Fruit fly (Drosophila melanogaster) whole organism, wandering third instar larva: ENCODE data around the gene CG17258.
A peak's percentile ranks its signal among the peaks of the same experiment; 100 is the strongest.

Experiments used
- Abd-B ChIP-seq: fragments of >200 bp; optimal IDR thresholded peaks from 2 replicates; lab custom pipeline; 2017; ENCODE audit warnings: missing biosample characterization, missing genetic modification characterization
- CG32264 ChIP-seq: fragments of 200-800 bp; sonication (Bioruptor generic); optimal IDR thresholded peaks from 2 replicates; lab custom pipeline; 2016; ENCODE audit warnings: missing biosample characterization, missing genetic modification characterization
- CG9705 ChIP-seq: fragments of 200-800 bp; sonication (Bioruptor generic); optimal IDR thresholded peaks from 2 replicates; lab custom pipeline; 2018; ENCODE audit warnings: missing biosample characterization, mild to moderate bottlenecking, missing genetic modification characterization
- CrebA ChIP-seq: fragments of 200-800 bp; sonication (Bioruptor generic); optimal IDR thresholded peaks from 2 replicates; lab custom pipeline; 2016; ENCODE audit warnings: missing biosample characterization, mild to moderate bottlenecking, missing genetic modification characterization, borderline replicate concordance
- Dfd ChIP-seq: fragments of >200 bp; optimal IDR thresholded peaks from 2 replicates; lab custom pipeline; 2017; ENCODE audit warnings: missing biosample characterization, missing genetic modification characterization
- Dif ChIP-seq: fragments of 200-275, 200-300 bp; sonication (Bioruptor generic); optimal IDR thresholded peaks from 2 replicates; lab custom pipeline; 2018; ENCODE audit warnings: missing biosample characterization, missing genetic modification characterization; ENCODE audit not compliant: partially characterized antibody
- GATAd ChIP-seq: sonication (Bioruptor generic); optimal IDR thresholded peaks from 2 replicates; lab custom pipeline; 2016; ENCODE audit warnings: missing biosample characterization, missing genetic modification characterization
- HLH106 ChIP-seq: fragments of 200-800 bp; optimal IDR thresholded peaks from 3 replicates; lab custom pipeline; 2019; ENCODE audit warnings: missing biosample characterization, mild to moderate bottlenecking, missing genetic modification characterization, moderate library complexity
- Hnf4 ChIP-seq: fragments of 200-800 bp; sonication (Bioruptor generic); optimal IDR thresholded peaks from 2 replicates; lab custom pipeline; 2016; ENCODE audit warnings: missing biosample characterization, mild to moderate bottlenecking, missing genetic modification characterization
- Hr78 ChIP-seq: fragments of >200 bp; optimal IDR thresholded peaks from 2 replicates; lab custom pipeline; 2017; ENCODE audit warnings: missing biosample characterization, missing genetic modification characterization
- Hr83 ChIP-seq: fragments of 200-300 bp; sonication (Bioruptor generic); optimal IDR thresholded peaks from 2 replicates; lab custom pipeline; 2016; ENCODE audit warnings: missing biosample characterization, mild to moderate bottlenecking, missing genetic modification characterization, moderate library complexity; ENCODE audit not compliant: poor library complexity, severe bottlenecking
- Jra ChIP-seq: sonication (Bioruptor generic); optimal IDR thresholded peaks from 2 replicates; lab custom pipeline; 2016; ENCODE audit warnings: missing biosample characterization, missing genetic modification characterization
- Mio ChIP-seq: sonication (Bioruptor generic); optimal IDR thresholded peaks from 2 replicates; lab custom pipeline; 2016; ENCODE audit warnings: missing biosample characterization, missing genetic modification characterization
- Myc ChIP-seq: fragments of >200 bp; optimal IDR thresholded peaks from 2 replicates; lab custom pipeline; 2017
- N ChIP-seq: fragments of >200 bp; optimal IDR thresholded peaks from 2 replicates; lab custom pipeline; 2018; ENCODE audit warnings: missing biosample characterization, missing external identifiers, missing genetic modification characterization
- OdsH ChIP-seq: fragments of 200-800 bp; sonication (Bioruptor generic); optimal IDR thresholded peaks from 2 replicates; lab custom pipeline; 2016; ENCODE audit warnings: missing biosample characterization, mild to moderate bottlenecking, missing genetic modification characterization
- Rel ChIP-seq, 2 experiments: fragments of 200-800 bp; sonication (Bioruptor generic) in 1 of 2; optimal IDR thresholded peaks; 2 replicates in 1 of 2; 3 replicates in 1 of 2; lab custom pipeline; 2016 to 2019; ENCODE audit warnings: mild to moderate bottlenecking in 2 of 2, missing biosample characterization in 2 of 2, missing genetic modification characterization in 2 of 2, moderate library complexity in 1 of 2
- Sp1 ChIP-seq: fragments of 200-800 bp; sonication (Bioruptor generic); optimal IDR thresholded peaks from 3 replicates; lab custom pipeline; 2019; ENCODE audit warnings: missing biosample characterization, mild to moderate bottlenecking, missing genetic modification characterization, moderate library complexity
- Vsx2 ChIP-seq: fragments of 200-300, 225-300 bp; sonication (Bioruptor generic); optimal IDR thresholded peaks from 2 replicates; lab custom pipeline; 2018; ENCODE audit warnings: missing biosample characterization, missing genetic modification characterization; ENCODE audit not compliant: partially characterized antibody
- br ChIP-seq: fragments of 200-800 bp; sonication (Bioruptor generic); optimal IDR thresholded peaks from 2 replicates; lab custom pipeline; 2016; ENCODE audit warnings: missing biosample characterization, missing genetic modification characterization
- brk ChIP-seq: fragments of 200-800 bp; sonication (Bioruptor generic); optimal IDR thresholded peaks from 2 replicates; lab custom pipeline; 2016; ENCODE audit warnings: missing biosample characterization, mild to moderate bottlenecking, missing genetic modification characterization
- dl ChIP-seq, 2 experiments: fragments of 175-275, 200-275 bp in 1 of 2; fragments of 200-275 bp in 1 of 2; sonication (Bioruptor generic); optimal IDR thresholded peaks; lab custom pipeline; 2018; ENCODE audit warnings: mild to moderate bottlenecking in 2 of 2, missing biosample characterization in 2 of 2, missing genetic modification characterization in 2 of 2, moderate library complexity in 2 of 2; ENCODE audit not compliant: partially characterized antibody in 2 of 2, insufficient read depth in 1 of 2
- dmrt93B ChIP-seq: fragments of 200-800 bp; sonication (Bioruptor generic); optimal IDR thresholded peaks from 2 replicates; lab custom pipeline; 2018; ENCODE audit warnings: missing biosample characterization, mild to moderate bottlenecking, missing genetic modification characterization
- dsf ChIP-seq: sonication (Bioruptor generic); optimal IDR thresholded peaks from 2 replicates; lab custom pipeline; 2016; ENCODE audit warnings: missing biosample characterization, missing genetic modification characterization, borderline replicate concordance
- ey ChIP-seq: fragments of 200-800 bp; sonication (Bioruptor generic); optimal IDR thresholded peaks from 2 replicates; lab custom pipeline; 2016; ENCODE audit warnings: missing biosample characterization, missing genetic modification characterization
- foxo ChIP-seq, 2 experiments: fragments of 200-800 bp; sonication (Bioruptor generic); optimal IDR thresholded peaks; 2 replicates in 1 of 2; 3 replicates in 1 of 2; lab custom pipeline; 2016 to 2017; ENCODE audit warnings: missing biosample characterization in 2 of 2, missing genetic modification characterization in 2 of 2
- fru ChIP-seq: fragments of 200-800 bp; sonication (Bioruptor generic); optimal IDR thresholded peaks from 3 replicates; lab custom pipeline; 2016; ENCODE audit warnings: missing biosample characterization, mild to moderate bottlenecking, missing genetic modification characterization
- h ChIP-seq: fragments of 200-800 bp; sonication (Bioruptor generic); optimal IDR thresholded peaks from 3 replicates; lab custom pipeline; 2016; ENCODE audit warnings: missing biosample characterization, mild to moderate bottlenecking, missing genetic modification characterization
- jim ChIP-seq: fragments of 175-275, 200-325 bp; sonication (Bioruptor generic); optimal IDR thresholded peaks from 2 replicates; lab custom pipeline; 2016; ENCODE audit warnings: missing biosample characterization, mild to moderate bottlenecking, missing genetic modification characterization
- lola ChIP-seq: fragments of >200 bp; optimal IDR thresholded peaks from 2 replicates; lab custom pipeline; 2017; ENCODE audit warnings: missing biosample characterization, missing genetic modification characterization
- pan ChIP-seq: fragments of >200 bp; optimal IDR thresholded peaks from 2 replicates; lab custom pipeline; 2017
- psq ChIP-seq: fragments of 200-800 bp; sonication (Bioruptor generic); optimal IDR thresholded peaks from 3 replicates; lab custom pipeline; 2017; ENCODE audit warnings: missing biosample characterization, mild to moderate bottlenecking, missing genetic modification characterization, moderate library complexity
- rgr ChIP-seq: fragments of 200-800 bp; sonication (Bioruptor generic); optimal IDR thresholded peaks from 3 replicates; lab custom pipeline; 2016; ENCODE audit warnings: missing biosample characterization, mild to moderate bottlenecking, missing genetic modification characterization
- sage ChIP-seq: fragments of 200-800 bp; sonication (Bioruptor generic); optimal IDR thresholded peaks from 2 replicates; lab custom pipeline; 2016; ENCODE audit warnings: missing biosample characterization, mild to moderate bottlenecking, missing genetic modification characterization
- sv ChIP-seq: fragments of 200-800 bp; sonication (Bioruptor generic); optimal IDR thresholded peaks from 3 replicates; lab custom pipeline; 2016; ENCODE audit warnings: missing biosample characterization, missing genetic modification characterization
- tai ChIP-seq: sonication (Bioruptor generic); optimal IDR thresholded peaks from 2 replicates; lab custom pipeline; 2016; ENCODE audit warnings: missing biosample characterization, missing genetic modification characterization
- usp ChIP-seq: fragments of >200 bp; optimal IDR thresholded peaks from 2 replicates; lab custom pipeline; 2017; ENCODE audit warnings: missing biosample characterization, missing genetic modification characterization
- woc ChIP-seq: sonication (Bioruptor generic); optimal IDR thresholded peaks from 2 replicates; lab custom pipeline; 2016; ENCODE audit warnings: missing biosample characterization, mild to moderate bottlenecking, missing genetic modification characterization

The CG17258 gene

dm6 chr2L:3041918-3042615, 6.9 kb upstream of the CG17258 start, which contains the start of gene CG17261:
Gene CG17261, plus strand, starts transcription at chr2L:3042551.
- peak in 1 of 2 experiments; percentile 73 for TF ChIP-seq foxo (GFP tag; optimal IDR thresholded peaks at IDR 0.05; lab: Kevin White, UChicago)
- no peak for TF ChIP-seq Jra (GFP tag; lab: Kevin White, UChicago)
- no peak for TF ChIP-seq brk (GFP tag; lab: Kevin White, UChicago)
- no peak for TF ChIP-seq pan (lab: Kevin White, UChicago)
- no peak for TF ChIP-seq Hnf4 (GFP tag; lab: Kevin White, UChicago)
- no peak for TF ChIP-seq dl (GFP tag; optimal IDR thresholded peaks at IDR 0.05; lab: Kevin White, UChicago; ENCODE audit: insufficient read depth in 1 of 2, partially characterized antibody in 2 of 2)
- TF ChIP-seq psq (GFP tag; lab: Kevin White, UChicago) = peak; percentile 20
- no peak for TF ChIP-seq Dfd (GFP tag; lab: Kevin White, UChicago)
- no peak for TF ChIP-seq jim (GFP tag; lab: Kevin White, UChicago)
- TF ChIP-seq CrebA (GFP tag; lab: Kevin White, UChicago) = no peak
- TF ChIP-seq ey (GFP tag; lab: Kevin White, UChicago) = no peak
- TF ChIP-seq Rel (GFP tag; optimal IDR thresholded peaks at IDR 0.05; lab: Kevin White, UChicago) = no peak
- peak; percentile 73 for TF ChIP-seq Rel (tag; optimal IDR thresholded peaks at IDR 0.05; lab: Kevin White, UChicago)
- TF ChIP-seq CG32264 = no peak
- TF ChIP-seq h (GFP tag; lab: Kevin White, UChicago) = peak; percentile 81
- TF ChIP-seq dsf (GFP tag; lab: Kevin White, UChicago) = no peak
- TF ChIP-seq br (GFP tag; lab: Kevin White, UChicago) = peak; percentile 51
- no peak for TF ChIP-seq Dif
- no peak for TF ChIP-seq Vsx2 (GFP tag; lab: Kevin White, UChicago)
- TF ChIP-seq GATAd = no peak
- no peak for TF ChIP-seq tai (GFP tag; lab: Kevin White, UChicago)
- no peak for TF ChIP-seq Abd-B (GFP tag; lab: Kevin White, UChicago)
- TF ChIP-seq CG9705 (GFP tag; lab: Kevin White, UChicago) = no peak
- TF ChIP-seq N = no peak
- TF ChIP-seq Hr83 = no peak
- peak; percentile 24 for TF ChIP-seq rgr (GFP tag; lab: Kevin White, UChicago)
- TF ChIP-seq lola (GFP tag; lab: Kevin White, UChicago) = no peak
- no peak for TF ChIP-seq HLH106
- TF ChIP-seq dmrt93B (GFP tag; lab: Kevin White, UChicago) = no peak
- TF ChIP-seq usp (GFP tag; lab: Kevin White, UChicago) = no peak
- no peak for TF ChIP-seq woc (GFP tag; lab: Kevin White, UChicago)
- TF ChIP-seq Mio (GFP tag; lab: Kevin White, UChicago) = no peak
- TF ChIP-seq Hr78 (GFP tag; lab: Kevin White, UChicago) = no peak
- TF ChIP-seq Myc (lab: Kevin White, UChicago) = no peak
- no peak for TF ChIP-seq Sp1 (GFP tag; lab: Kevin White, UChicago)
- peak; percentile 43 for TF ChIP-seq OdsH (GFP tag; lab: Kevin White, UChicago)
- TF ChIP-seq fru (GFP tag; lab: Kevin White, UChicago) = peak; percentile 49
- no peak for TF ChIP-seq sv (GFP tag; lab: Kevin White, UChicago)
- no peak for TF ChIP-seq sage (GFP tag; lab: Kevin White, UChicago)

dm6 chr2L:3039774-3040173, 4.6 kb upstream of the CG17258 start, which contains the start of the genes cnir and CG17221:
Gene cnir, minus strand, starts transcription at chr2L:3039812.
Gene CG17221, plus strand, starts transcription at chr2L:3039976.
- peak; percentile 52 for TF ChIP-seq GATAd
- TF ChIP-seq dsf (GFP tag; lab: Kevin White, UChicago) = peak; percentile 87
- TF ChIP-seq HLH106 = peak; percentile 69
- TF ChIP-seq OdsH (GFP tag; lab: Kevin White, UChicago) = peak; percentile 69
- TF ChIP-seq Myc (lab: Kevin White, UChicago) = peak; percentile 31
- TF ChIP-seq Hnf4 (GFP tag; lab: Kevin White, UChicago) = peak; percentile 91
- TF ChIP-seq CG9705 (GFP tag; lab: Kevin White, UChicago) = peak; percentile 66
- TF ChIP-seq pan (lab: Kevin White, UChicago) = no peak
- no peak for TF ChIP-seq Mio (GFP tag; lab: Kevin White, UChicago)
- TF ChIP-seq Abd-B (GFP tag; lab: Kevin White, UChicago) = no peak
- TF ChIP-seq Hr83 = peak; percentile 84
- TF ChIP-seq dl (GFP tag; optimal IDR thresholded peaks at IDR 0.05; lab: Kevin White, UChicago; ENCODE audit: insufficient read depth in 1 of 2, partially characterized antibody in 2 of 2) = no peak
- TF ChIP-seq psq (GFP tag; lab: Kevin White, UChicago) = peak; percentile 64
- TF ChIP-seq rgr (GFP tag; lab: Kevin White, UChicago) = peak; percentile 80
- TF ChIP-seq Hr78 (GFP tag; lab: Kevin White, UChicago) = no peak
- peak; percentile 45 for TF ChIP-seq sv (GFP tag; lab: Kevin White, UChicago)
- peak; percentile 41 for TF ChIP-seq woc (GFP tag; lab: Kevin White, UChicago)
- TF ChIP-seq Sp1 (GFP tag; lab: Kevin White, UChicago) = peak; percentile 66
- peak; percentile 85 for TF ChIP-seq h (GFP tag; lab: Kevin White, UChicago)
- TF ChIP-seq Rel (GFP tag; optimal IDR thresholded peaks at IDR 0.05; lab: Kevin White, UChicago) = no peak
- TF ChIP-seq Rel (tag; optimal IDR thresholded peaks at IDR 0.05; lab: Kevin White, UChicago) = peak; percentile 39
- TF ChIP-seq tai (GFP tag; lab: Kevin White, UChicago) = no peak
- no peak for TF ChIP-seq Vsx2 (GFP tag; lab: Kevin White, UChicago)
- TF ChIP-seq Dfd (GFP tag; lab: Kevin White, UChicago) = no peak
- peak; percentile 60 for TF ChIP-seq CG32264
- TF ChIP-seq Jra (GFP tag; lab: Kevin White, UChicago) = peak; percentile 86
- peak in 1 of 2 experiments; percentile 82 for TF ChIP-seq foxo (GFP tag; optimal IDR thresholded peaks at IDR 0.05; lab: Kevin White, UChicago)
- peak; percentile 73 for TF ChIP-seq ey (GFP tag; lab: Kevin White, UChicago)
- TF ChIP-seq CrebA (GFP tag; lab: Kevin White, UChicago) = no peak
- TF ChIP-seq br (GFP tag; lab: Kevin White, UChicago) = peak; percentile 76
- TF ChIP-seq brk (GFP tag; lab: Kevin White, UChicago) = no peak
- TF ChIP-seq usp (GFP tag; lab: Kevin White, UChicago) = no peak
- peak; percentile 70 for TF ChIP-seq fru (GFP tag; lab: Kevin White, UChicago)
- TF ChIP-seq dmrt93B (GFP tag; lab: Kevin White, UChicago) = no peak
- TF ChIP-seq sage (GFP tag; lab: Kevin White, UChicago) = peak; percentile 59
- TF ChIP-seq, all 38 proteins: peak for 22
